Worm (Caenorhabditis elegans) whole organism, L4 larva: ENCODE measurements around the gene Y54F10AR.1.
A peak's percentile ranks its signal among the peaks of the same experiment; 100 is the strongest.

ENCODE experiments used
- Y48G9A.11 ChIP-seq: fragments of 200-800 bp; sonication (Bioruptor generic); IDR thresholded peaks from 2 replicates; pipeline ENCODE4 v1.3.6; 2022; ENCODE audit warnings: missing genetic modification reagents, missing genetic modification characterization, missing compliant biosample characterization
- aha-1 ChIP-seq: fragments of 150-350 bp; peaks from one replicate; lab custom pipeline; 2014; ENCODE audit warnings: missing biosample characterization, missing genetic modification characterization
- arid-1 ChIP-seq: fragments of 200-800 bp; sonication (Bioruptor generic); conservative IDR thresholded peaks from 2 replicates; pipeline ENCODE4 v1.3.6; 2022; ENCODE audit warnings: missing genetic modification reagents, missing genetic modification characterization, missing compliant biosample characterization
- ceh-44 ChIP-seq: fragments of 200-800 bp; sonication (Bioruptor generic); IDR thresholded peaks from 2 replicates; pipeline ENCODE4 v1.3.6; 2022; ENCODE audit warnings: missing genetic modification reagents, missing genetic modification characterization, missing compliant biosample characterization
- ceh-62 ChIP-seq: sonication (generic microtip); optimal IDR thresholded peaks from 2 replicates; lab custom pipeline; 2017; ENCODE audit warnings: missing biosample characterization, missing genetic modification characterization
- ctbp-1 ChIP-seq: fragments of 200-800 bp; sonication (Bioruptor generic); IDR thresholded peaks from 2 replicates; pipeline ENCODE4 v1.3.6; 2022; ENCODE audit warnings: missing genetic modification reagents, missing genetic modification characterization, missing compliant biosample characterization
- daf-12 ChIP-seq: fragments of 150-350 bp; optimal IDR thresholded peaks from 2 replicates; lab custom pipeline; 2014; ENCODE audit warnings: missing biosample characterization, missing genetic modification reagents, missing genetic modification characterization
- daf-16 ChIP-seq, 3 experiments: sonication (generic microtip); optimal IDR thresholded peaks; 2 replicates each; lab custom pipeline; 2016 to 2017; ENCODE audit warnings: missing genetic modification characterization in 3 of 3, missing genetic modification reagents in 3 of 3, mild to moderate bottlenecking in 2 of 3, missing compliant biosample characterization in 2 of 3, missing biosample characterization in 1 of 3, moderate library complexity in 1 of 3
- daf-8 ChIP-seq: fragments of 200-800 bp; sonication (Bioruptor generic); IDR thresholded peaks from 2 replicates; pipeline ENCODE4 v1.3.6; 2022; ENCODE audit warnings: missing genetic modification characterization, missing compliant biosample characterization
- dmd-6 ChIP-seq: fragments of 200-800 bp; sonication (Bioruptor generic); IDR thresholded peaks from 2 replicates; pipeline ENCODE4 v1.3.6; 2022; ENCODE audit warnings: missing genetic modification reagents, missing genetic modification characterization, missing compliant biosample characterization
- dmd-9 ChIP-seq: fragments of 200-800 bp; sonication (Bioruptor generic); IDR thresholded peaks from 2 replicates; pipeline ENCODE4 v1.3.6; 2022; ENCODE audit warnings: missing genetic modification reagents, missing genetic modification characterization, missing compliant biosample characterization
- dve-1 ChIP-seq: sonication (generic microtip); optimal IDR thresholded peaks from 2 replicates; lab custom pipeline; 2017; ENCODE audit warnings: antibody characterized with exemption, mild to moderate bottlenecking, missing genetic modification characterization, missing compliant biosample characterization; ENCODE audit not compliant: insufficient read depth
- egl-27 ChIP-seq: sonication (generic microtip); optimal IDR thresholded peaks from 3 replicates; lab custom pipeline; 2017; ENCODE audit warnings: missing biosample characterization, missing genetic modification reagents, missing genetic modification characterization
- hif-1 ChIP-seq, 2 experiments: sonication (generic microtip); optimal IDR thresholded peaks; 2 replicates each; lab custom pipeline; 2016 to 2017; ENCODE audit warnings: missing compliant biosample characterization in 2 of 2, missing genetic modification characterization in 2 of 2, missing genetic modification reagents in 2 of 2, missing genotype in 2 of 2, mild to moderate bottlenecking in 1 of 2
- hlh-11 ChIP-seq: fragments of 200-800 bp; sonication (Bioruptor generic); optimal IDR thresholded peaks from 2 replicates; lab custom pipeline; 2018; ENCODE audit warnings: mild to moderate bottlenecking, missing genetic modification characterization, missing compliant biosample characterization
- hmg-1.1 ChIP-seq: fragments of 200-800 bp; sonication (Bioruptor generic); IDR thresholded peaks from 2 replicates; pipeline ENCODE4 v1.3.6; 2022; ENCODE audit warnings: missing genetic modification reagents, missing genetic modification characterization, missing compliant biosample characterization
- lin-15B ChIP-seq: fragments of 150-350 bp; sonication (generic microtip); optimal IDR thresholded peaks from 3 replicates; lab custom pipeline; 2014; ENCODE audit warnings: missing biosample characterization, missing genetic modification characterization
- lin-29 ChIP-seq: fragments of 200-800 bp; sonication (Bioruptor generic); IDR thresholded peaks from 2 replicates; pipeline ENCODE4 v1.3.6; 2022; ENCODE audit warnings: missing genetic modification reagents, missing genetic modification characterization, missing compliant biosample characterization
- lin-38 ChIP-seq: fragments of 200-800 bp; sonication (Bioruptor generic); IDR thresholded peaks from 2 replicates; pipeline ENCODE4 v1.3.6; 2022; ENCODE audit warnings: missing genetic modification reagents, missing genetic modification characterization, missing compliant biosample characterization
- lin-39 ChIP-seq: fragments of 150-350 bp; optimal IDR thresholded peaks from 2 replicates; lab custom pipeline; 2014; ENCODE audit warnings: missing biosample characterization, missing genetic modification reagents, missing genetic modification characterization
- mdl-1 ChIP-seq, 2 experiments: fragments of 150-350 bp in 1 of 2; sonication (generic microtip) in 1 of 2; optimal IDR thresholded peaks; 2 replicates each; lab custom pipeline; 2014 to 2017; ENCODE audit warnings: missing biosample characterization in 2 of 2, missing genetic modification characterization in 2 of 2
- mdt-29 ChIP-seq: fragments of 200-800 bp; sonication (Bioruptor generic); IDR thresholded peaks from 2 replicates; pipeline ENCODE4 v1.3.6; 2022; ENCODE audit warnings: missing genetic modification reagents, missing genetic modification characterization, missing compliant biosample characterization
- mes-2 ChIP-seq: sonication (generic microtip); optimal IDR thresholded peaks from 2 replicates; lab custom pipeline; 2016; ENCODE audit warnings: missing genotype, mild to moderate bottlenecking, missing genetic modification characterization, missing compliant biosample characterization; ENCODE audit not compliant: poor library complexity, severe bottlenecking
- mxl-2 ChIP-seq: fragments of 200-800 bp; sonication (Bioruptor generic); conservative IDR thresholded peaks from 2 replicates; pipeline ENCODE4 v1.3.6; 2022; ENCODE audit warnings: missing genetic modification reagents, missing genetic modification characterization, missing compliant biosample characterization
- nhr-25 ChIP-seq: sonication (generic microtip); optimal IDR thresholded peaks from 2 replicates; lab custom pipeline; 2017; ENCODE audit warnings: missing genetic modification characterization, mild to moderate bottlenecking, missing compliant biosample characterization, antibody characterized with exemption, moderate library complexity, borderline replicate concordance; ENCODE audit not compliant: insufficient read depth
- nhr-28 ChIP-seq: fragments of 150-350 bp; optimal IDR thresholded peaks from 2 replicates; lab custom pipeline; 2014; ENCODE audit warnings: missing biosample characterization, missing genetic modification characterization
- nhr-41 ChIP-seq: fragments of 200-800 bp; sonication (Bioruptor generic); IDR thresholded peaks from 2 replicates; pipeline ENCODE4 v1.3.6; 2022; ENCODE audit warnings: missing genetic modification reagents, missing genetic modification characterization, missing compliant biosample characterization
- nhr-6 ChIP-seq: fragments of 150-350 bp; optimal IDR thresholded peaks from 2 replicates; lab custom pipeline; 2014; ENCODE audit warnings: missing biosample characterization, missing genetic modification characterization
- pha-4 ChIP-seq, 2 experiments: fragments of 150-350 bp in 1 of 2; fragments of 200-800 bp in 1 of 2; sonication (Bioruptor generic) in 1 of 2; IDR thresholded peaks in 1 of 2; optimal IDR thresholded peaks in 1 of 2; 2 replicates each; pipeline versions ENCODE4 v1.3.6 to Lab custom; 2014 to 2022; ENCODE audit warnings: missing genetic modification characterization in 2 of 2, missing genetic modification reagents in 2 of 2, missing biosample characterization in 1 of 2, missing compliant biosample characterization in 1 of 2
- php-3 ChIP-seq: fragments of 200-800 bp; sonication (Bioruptor generic); IDR thresholded peaks from 2 replicates; pipeline ENCODE4 v1.3.6; 2022; ENCODE audit warnings: missing genetic modification reagents, missing genetic modification characterization, missing compliant biosample characterization
- pqm-1 ChIP-seq: sonication (generic microtip); optimal IDR thresholded peaks from 2 replicates; lab custom pipeline; 2017; ENCODE audit warnings: missing biosample characterization, missing genetic modification characterization
- set-16 ChIP-seq: fragments of 200-800 bp; sonication (Bioruptor generic); IDR thresholded peaks from 2 replicates; pipeline ENCODE4 v1.3.6; 2022; ENCODE audit warnings: missing genetic modification reagents, missing genetic modification characterization, missing compliant biosample characterization
- spr-3 ChIP-seq: fragments of 200-800 bp; sonication (Bioruptor generic); optimal IDR thresholded peaks from 2 replicates; lab custom pipeline; 2018; ENCODE audit warnings: mild to moderate bottlenecking, missing genetic modification characterization, missing compliant biosample characterization
- unc-130 ChIP-seq: sonication (generic microtip); optimal IDR thresholded peaks from 2 replicates; lab custom pipeline; 2016; ENCODE audit warnings: missing genetic modification reagents, missing genetic modification characterization, missing compliant biosample characterization
- unc-62 ChIP-seq, 3 experiments: fragments of 150-350 bp in 1 of 3; sonication (generic microtip); optimal IDR thresholded peaks in 2 of 3; peaks in 1 of 3; 1 replicate in 1 of 3; 2 replicates in 2 of 3; lab custom pipeline; 2014 to 2017; ENCODE audit warnings: missing biosample characterization in 3 of 3, missing genetic modification characterization in 3 of 3, missing genetic modification reagents in 3 of 3, missing genotype in 1 of 3
- zfp-2 ChIP-seq: sonication (generic microtip); optimal IDR thresholded peaks from 2 replicates; lab custom pipeline; 2016; ENCODE audit warnings: mild to moderate bottlenecking, missing genetic modification characterization, missing compliant biosample characterization

Gene Y54F10AR.1

DNA sequence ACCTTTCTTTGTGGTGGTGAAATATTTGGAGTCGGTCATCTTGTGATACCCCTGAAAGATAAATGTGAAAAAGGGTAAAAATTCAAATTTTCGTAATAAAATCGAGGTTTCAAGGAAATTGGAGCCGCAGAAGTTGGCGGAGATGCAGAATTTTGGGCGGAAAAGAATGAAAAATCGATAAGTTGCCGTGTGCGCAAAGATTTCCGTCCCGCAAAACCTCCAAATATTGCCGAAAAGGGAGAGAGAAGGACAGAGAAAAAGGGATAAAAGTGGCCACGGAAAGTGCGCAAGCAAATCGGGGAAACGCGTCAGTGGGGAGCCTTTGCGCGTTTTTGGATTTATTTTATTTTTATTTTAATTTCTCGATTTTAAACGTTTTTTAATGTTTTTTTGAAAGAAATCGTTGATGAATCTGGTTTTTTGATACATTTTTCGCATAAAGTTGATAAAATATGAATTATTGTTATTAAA, 21.5 kb upstream of the Y54F10AR.1 start, which contains the start of gene apb-1 (continued):
- TF ChIP-seq pha-4 (GFP tag; IDR thresholded peaks at IDR 0.05; lab: Robert Waterston, UW) = peak; percentile 84
- peak; percentile 86 for TF ChIP-seq pha-4 (tag; optimal IDR thresholded peaks at IDR 0.05; lab: Kevin White, UChicago)
- peak; percentile 72 for TF ChIP-seq dmd-9 (GFP tag; lab: Robert Waterston, UW)
- TF ChIP-seq ceh-44 (GFP tag; lab: Robert Waterston, UW) = no peak
- TF ChIP-seq lin-15B (tag; lab: Kevin White, UChicago) = no peak
- TF ChIP-seq mdl-1 (tag; optimal IDR thresholded peaks at IDR 0.05; lab: Kevin White, UChicago) = peak in 1 of 2 experiments; percentile 29
- TF ChIP-seq hif-1 (tag; optimal IDR thresholded peaks at IDR 0.05; lab: Kevin White, UChicago) = peak in 1 of 2 experiments; percentile 59
- TF ChIP-seq zfp-2 (tag; lab: Kevin White, UChicago) = peak; percentile 52
- TF ChIP-seq daf-12 (tag; lab: Kevin White, UChicago) = no peak
- no peak for TF ChIP-seq egl-27 (tag; lab: Kevin White, UChicago)
- TF ChIP-seq Y48G9A.11 (GFP tag; lab: Robert Waterston, UW) = peak; percentile 38; the same call in 1 of the 2 replicates
- peak; percentile 95 for TF ChIP-seq ctbp-1 (GFP tag; lab: Robert Waterston, UW)
- peak in 1 of 2 experiments; percentile 99 for TF ChIP-seq unc-62 (GFP tag; optimal IDR thresholded peaks at IDR 0.05 in 1 of 2; lab: Kevin White, UChicago)
- TF ChIP-seq unc-62 (tag; optimal IDR thresholded peaks at IDR 0.05; lab: Kevin White, UChicago) = no peak
- TF ChIP-seq pqm-1 (tag; lab: Kevin White, UChicago) = no peak
- peak; percentile 90 for TF ChIP-seq arid-1 (GFP tag; lab: Robert Waterston, UW)
- TF ChIP-seq hlh-11 (tag; lab: Kevin White, UChicago) = no peak

DNA sequence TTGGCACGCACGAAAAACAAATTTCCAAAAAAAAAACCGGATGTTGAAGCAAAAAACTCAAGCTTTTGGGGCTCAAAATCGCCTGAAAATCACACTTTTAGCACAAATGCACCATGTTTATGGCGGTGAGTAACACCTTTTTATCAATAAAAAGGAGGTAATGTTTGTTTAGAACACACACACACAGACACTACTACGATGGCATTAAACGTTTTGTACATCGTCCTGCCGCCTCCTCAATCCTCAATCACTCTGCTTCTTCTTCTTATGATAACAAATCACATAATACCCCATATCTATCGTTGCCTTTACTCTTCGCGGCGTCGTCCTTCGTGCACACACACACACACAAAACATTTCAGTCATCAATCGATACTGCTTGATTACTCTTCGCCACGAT, 10.7 kb upstream of the Y54F10AR.1 start, which contains the start of gene gpa-17:
TSS of gene gpa-17 (plus strand) at position 363 of the 400 bp plus-strand sequence.
- TF ChIP-seq php-3 (GFP tag; lab: Robert Waterston, UW) (peak; percentile 32; the same call in 1 of the 2 replicates), mes-2 (peak; percentile 15), daf-16 (GFP tag; optimal IDR thresholded peaks at IDR 0.05; lab: Kevin White, UChicago) (no peak), daf-16 (tag; optimal IDR thresholded peaks at IDR 0.05; lab: Kevin White, UChicago) (peak; percentile 56), aha-1 (tag; lab: Kevin White, UChicago) (no peak), dmd-6 (GFP tag; lab: Robert Waterston, UW) (peak; percentile 40; the same call in 1 of the 2 replicates), hmg-1.1 (GFP tag; lab: Robert Waterston, UW) (no peak), hlh-11 (tag; lab: Kevin White, UChicago) (peak; percentile 47), hif-1 (tag; optimal IDR thresholded peaks at IDR 0.05; lab: Kevin White, UChicago) (no peak), dve-1 (peak; percentile 37), pqm-1 (tag; lab: Kevin White, UChicago) (peak; percentile 73), nhr-6 (peak; percentile 8), nhr-28 (tag; lab: Kevin White, UChicago) (peak; percentile 73)

DNA sequence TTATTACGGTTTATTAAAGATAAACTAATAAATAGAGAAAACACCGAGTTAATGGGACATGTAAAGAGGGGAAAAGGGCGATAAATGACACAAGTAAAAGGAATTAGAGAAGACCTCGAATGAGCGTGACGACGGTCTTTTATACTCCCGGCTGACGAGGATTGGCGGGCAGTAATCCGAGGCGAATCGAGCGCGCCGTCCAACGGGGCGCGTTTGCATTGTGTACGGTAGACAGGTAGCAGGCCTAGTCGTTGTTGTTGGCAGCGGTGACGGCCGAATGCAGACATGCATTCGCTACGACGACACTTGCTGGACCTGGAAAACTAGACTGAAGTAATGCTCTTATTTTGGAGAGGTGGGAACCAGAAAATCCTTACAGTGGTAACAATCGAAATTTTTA, 7.8 kb upstream of the Y54F10AR.1 start:
- TF ChIP-seq mdt-29 (GFP tag; lab: Robert Waterston, UW) (0 out of 2 replicates have a peak, but pooled peaks have one; percentile 20), set-16 (0 out of 2 replicates have a peak, but pooled peaks have one; percentile 9), lin-38 (GFP tag; lab: Robert Waterston, UW) (peak; percentile 56)

DNA sequence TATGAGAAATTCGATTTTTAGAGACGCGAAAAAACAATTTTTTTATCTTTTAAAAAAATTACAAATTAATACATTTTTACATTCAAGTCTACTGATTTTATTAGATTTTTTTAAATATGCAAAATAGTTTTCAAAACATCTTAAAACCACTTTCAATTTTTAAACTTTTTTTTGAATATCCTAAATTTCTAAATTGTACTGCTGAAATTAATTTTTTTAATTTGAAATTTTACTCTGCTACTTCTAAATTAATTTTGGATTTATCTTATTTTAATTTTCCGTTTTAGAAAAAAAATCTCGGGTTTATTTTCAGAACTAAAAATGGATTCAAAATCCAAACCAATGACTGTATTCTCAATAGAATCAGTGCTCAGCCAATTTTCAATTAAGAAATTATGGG, 3.5 kb upstream of the Y54F10AR.1 start, which contains the start of gene Y71H2B.8:
TSS of gene Y71H2B.8 (plus strand) at position 301 of the 400 bp plus-strand sequence.
- TF ChIP-seq lin-39 (tag; lab: Kevin White, UChicago) = no peak
- no peak for TF ChIP-seq daf-12 (tag; lab: Kevin White, UChicago)
- TF ChIP-seq nhr-25 (tag; lab: Kevin White, UChicago) = no peak
- no peak for TF ChIP-seq ceh-62
- no peak for TF ChIP-seq lin-29 (GFP tag; lab: Robert Waterston, UW)
- TF ChIP-seq dmd-6 (GFP tag; lab: Robert Waterston, UW) = no peak
- no peak for TF ChIP-seq lin-15B (tag; lab: Kevin White, UChicago)
- no peak for TF ChIP-seq unc-130 (GFP tag; lab: Kevin White, UChicago)
- TF ChIP-seq mxl-2 (GFP tag; lab: Robert Waterston, UW) = no peak
- TF ChIP-seq spr-3 = no peak
- TF ChIP-seq daf-8 = no peak
- no peak for TF ChIP-seq nhr-41 (GFP tag; lab: Robert Waterston, UW)
